Fruit fly (Drosophila melanogaster) whole organism, embryonic: ENCODE measurements around the gene CG2003.

ENCODE experiments used
- CG10321 ChIP-seq: fragments of 200-800 bp; sonication (Bioruptor generic); IDR thresholded peaks from 2 replicates; pipeline ENCODE4 v1.3.6; 2022; ENCODE audit warnings: missing biosample characterization, missing genetic modification characterization
- CG13123 ChIP-seq: fragments of 200-800 bp; sonication (Bioruptor generic); optimal IDR thresholded peaks from 2 replicates; lab custom pipeline; 2016; ENCODE audit warnings: missing biosample characterization, missing genetic modification characterization
- CG13287 ChIP-seq: fragments of 200-800 bp; sonication (Bioruptor generic); IDR thresholded peaks from 2 replicates; pipeline ENCODE4 v1.3.6; 2022; ENCODE audit warnings: missing biosample characterization, missing genetic modification characterization; ENCODE audit not compliant: partially characterized antibody
- CG14667 ChIP-seq: fragments of 200-800 bp; sonication (Bioruptor generic); IDR thresholded peaks from 2 replicates; pipeline ENCODE4 v1.3.6; 2022; ENCODE audit warnings: missing biosample characterization, missing genetic modification characterization
- CG17359 ChIP-seq: fragments of 200-800 bp; sonication (Bioruptor generic); optimal IDR thresholded peaks from 3 replicates; lab custom pipeline; 2018; ENCODE audit warnings: missing biosample characterization, mild to moderate bottlenecking, missing genetic modification characterization, moderate library complexity
- CG18599 ChIP-seq: fragments of 200-800 bp; sonication (Bioruptor generic); optimal IDR thresholded peaks from 3 replicates; lab custom pipeline; 2017; ENCODE audit warnings: missing biosample characterization, missing genetic modification characterization, mild to moderate bottlenecking, moderate library complexity, missing genetic modification reagents
- CG2199 ChIP-seq: fragments of 200-800 bp; sonication (Bioruptor generic); IDR thresholded peaks from 3 replicates; pipeline ENCODE4 v1.3.6; 2022; ENCODE audit warnings: missing biosample characterization, missing genetic modification characterization
- CG2202 ChIP-seq: fragments of 200-800 bp; sonication (Bioruptor generic); optimal IDR thresholded peaks from 2 replicates; lab custom pipeline; 2018; ENCODE audit warnings: missing biosample characterization, mild to moderate bottlenecking, missing genetic modification characterization
- CG2712 ChIP-seq: fragments of 200-800 bp; optimal IDR thresholded peaks from 3 replicates; lab custom pipeline; 2019; ENCODE audit warnings: missing biosample characterization, mild to moderate bottlenecking, missing genetic modification characterization, moderate library complexity
- CG33213 ChIP-seq: fragments of 200-800 bp; sonication (Bioruptor generic); optimal IDR thresholded peaks from 3 replicates; lab custom pipeline; 2016; ENCODE audit warnings: missing biosample characterization, missing genetic modification characterization
- CG4282 ChIP-seq: fragments of 200-800 bp; sonication (Bioruptor generic); optimal IDR thresholded peaks from 2 replicates; lab custom pipeline; 2016; ENCODE audit warnings: missing biosample characterization, missing genetic modification characterization
- CG6272 ChIP-seq: fragments of 200-800 bp; sonication (Bioruptor generic); IDR thresholded peaks from 2 replicates; pipeline ENCODE4 v1.3.6; 2022; ENCODE audit warnings: missing biosample characterization, missing genetic modification characterization
- CG7839 ChIP-seq: fragments of 200-800 bp; sonication (Bioruptor generic); optimal IDR thresholded peaks from 3 replicates; lab custom pipeline; 2018; ENCODE audit warnings: missing biosample characterization, mild to moderate bottlenecking, missing genetic modification characterization, moderate library complexity
- CG7987 ChIP-seq: fragments of 200-800 bp; sonication (Bioruptor generic); optimal IDR thresholded peaks from 2 replicates; lab custom pipeline; 2018; ENCODE audit warnings: missing biosample characterization, mild to moderate bottlenecking, missing genetic modification characterization, moderate library complexity
- CG8388 ChIP-seq: fragments of 200-800 bp; sonication (Bioruptor generic); optimal IDR thresholded peaks from 2 replicates; lab custom pipeline; 2019; ENCODE audit warnings: missing biosample characterization, mild to moderate bottlenecking, missing genetic modification characterization, moderate library complexity
- CG8944 ChIP-seq: fragments of 200-800 bp; sonication (Bioruptor generic); optimal IDR thresholded peaks from 3 replicates; lab custom pipeline; 2016; ENCODE audit warnings: missing biosample characterization, missing genetic modification characterization
- CG9437 ChIP-seq: fragments of 200-800 bp; sonication (Bioruptor generic); optimal IDR thresholded peaks from 2 replicates; lab custom pipeline; 2018; ENCODE audit warnings: missing biosample characterization, mild to moderate bottlenecking, missing genetic modification characterization
- CG9876 ChIP-seq: fragments of 200-800 bp; sonication (Bioruptor generic); optimal IDR thresholded peaks from 2 replicates; lab custom pipeline; 2016; ENCODE audit warnings: missing biosample characterization, missing genetic modification characterization
- CG9932 ChIP-seq: fragments of 200-800 bp; sonication (Bioruptor generic); IDR thresholded peaks from 2 replicates; pipeline ENCODE4 v1.3.6; 2022; ENCODE audit warnings: missing biosample characterization, missing genetic modification characterization
- Fer3 ChIP-seq: fragments of 200-800 bp; sonication (Bioruptor generic); optimal IDR thresholded peaks from 2 replicates; lab custom pipeline; 2018; ENCODE audit warnings: missing biosample characterization, mild to moderate bottlenecking, missing genetic modification characterization, moderate library complexity
- Gsc ChIP-seq: fragments of 200-800 bp; sonication (Bioruptor generic); IDR thresholded peaks from 2 replicates; pipeline ENCODE4 v1.3.6; 2022; ENCODE audit warnings: missing biosample characterization, missing genetic modification characterization
- HLH4C ChIP-seq: fragments of 200-800 bp; sonication (Bioruptor generic); IDR thresholded peaks from 3 replicates; pipeline ENCODE4 v1.3.6; 2022; ENCODE audit warnings: missing biosample characterization, missing genetic modification characterization; ENCODE audit not compliant: partially characterized antibody
- Hand ChIP-seq: fragments of 200-800 bp; sonication (Bioruptor generic); optimal IDR thresholded peaks from 2 replicates; lab custom pipeline; 2017; ENCODE audit warnings: mild to moderate bottlenecking, missing biosample characterization, missing genetic modification reagents, missing genetic modification characterization
- Mrtf ChIP-seq: fragments of 200-800 bp; sonication (Bioruptor generic); IDR thresholded peaks from 3 replicates; pipeline ENCODE4 v1.3.6; 2022; ENCODE audit warnings: missing biosample characterization, missing genetic modification characterization
- Pdp1 ChIP-seq, 2 experiments: fragments of 200-800 bp; sonication (Bioruptor generic); optimal IDR thresholded peaks; 3 replicates each; lab custom pipeline; 2016; ENCODE audit warnings: missing biosample characterization in 2 of 2, missing genetic modification characterization in 2 of 2, mild to moderate bottlenecking in 1 of 2, moderate library complexity in 1 of 2
- Rfx ChIP-seq: fragments of 200-800 bp; sonication (Bioruptor generic); IDR thresholded peaks from 2 replicates; pipeline ENCODE4 v1.3.6; 2022; ENCODE audit warnings: missing biosample characterization, missing genetic modification characterization
- Sox100B ChIP-seq: fragments of 200-800 bp; sonication (Bioruptor generic); optimal IDR thresholded peaks from 3 replicates; lab custom pipeline; 2018; ENCODE audit warnings: missing biosample characterization, mild to moderate bottlenecking, missing genetic modification characterization
- TFAM ChIP-seq: fragments of 200-800 bp; sonication (Bioruptor generic); optimal IDR thresholded peaks from 2 replicates; lab custom pipeline; 2017; ENCODE audit warnings: missing biosample characterization, missing genetic modification characterization, inconsistent platforms
- ash1 ChIP-seq: fragments of 200-800 bp; sonication (Bioruptor generic); optimal IDR thresholded peaks from 2 replicates; lab custom pipeline; 2018; ENCODE audit warnings: missing biosample characterization, mild to moderate bottlenecking, missing genetic modification characterization
- az2 ChIP-seq: fragments of 200-800 bp; sonication (Bioruptor generic); optimal IDR thresholded peaks from 3 replicates; lab custom pipeline; 2016; ENCODE audit warnings: missing biosample characterization, missing genetic modification characterization
- chm ChIP-seq: fragments of 200-800 bp; sonication (Bioruptor generic); IDR thresholded peaks from 2 replicates; pipeline ENCODE4 v1.3.6; 2022; ENCODE audit warnings: missing biosample characterization, missing genetic modification characterization
- crol ChIP-seq: fragments of 200-800 bp; sonication (Bioruptor generic); IDR thresholded peaks from 2 replicates; pipeline ENCODE4 v1.3.6; 2022; ENCODE audit warnings: missing biosample characterization, missing genetic modification characterization
- exex ChIP-seq: fragments of 200-800 bp; sonication (Bioruptor generic); optimal IDR thresholded peaks from 4 replicates; lab custom pipeline; 2018; ENCODE audit warnings: missing biosample characterization, mild to moderate bottlenecking, missing genetic modification characterization, moderate library complexity
- fd102C ChIP-seq: fragments of 200-800 bp; sonication (Bioruptor generic); optimal IDR thresholded peaks from 2 replicates; lab custom pipeline; 2018; ENCODE audit warnings: missing biosample characterization, mild to moderate bottlenecking, missing genetic modification characterization, moderate library complexity
- gem ChIP-seq: fragments of 200-800 bp; sonication (Bioruptor generic); optimal IDR thresholded peaks from 2 replicates; lab custom pipeline; 2019; ENCODE audit warnings: missing biosample characterization, mild to moderate bottlenecking, missing genetic modification characterization, moderate library complexity
- h ChIP-seq: fragments of >200 bp; optimal IDR thresholded peaks from 2 replicates; lab custom pipeline; 2017
- hbn ChIP-seq: fragments of 200-800 bp; sonication (Bioruptor generic); IDR thresholded peaks from 2 replicates; pipeline ENCODE4 v1.3.6; 2022; ENCODE audit warnings: missing biosample characterization, missing genetic modification characterization; ENCODE audit not compliant: partially characterized antibody
- ind ChIP-seq: fragments of 200-800 bp; sonication (Bioruptor generic); optimal IDR thresholded peaks from 3 replicates; lab custom pipeline; 2016; ENCODE audit warnings: missing biosample characterization, missing genetic modification characterization
- jigr1 ChIP-seq: fragments of 200-800 bp; sonication (Bioruptor generic); IDR thresholded peaks from 3 replicates; pipeline ENCODE4 v1.3.6; 2022; ENCODE audit warnings: missing biosample characterization, missing genetic modification characterization
- nom ChIP-seq: fragments of 200-800 bp; sonication (Bioruptor generic); optimal IDR thresholded peaks from 2 replicates; lab custom pipeline; 2017; ENCODE audit warnings: missing biosample characterization, missing genetic modification characterization, mild to moderate bottlenecking, moderate library complexity, missing genetic modification reagents
- pfk ChIP-seq: fragments of 200-800 bp; sonication (Bioruptor generic); optimal IDR thresholded peaks from 2 replicates; lab custom pipeline; 2018; ENCODE audit warnings: missing biosample characterization, mild to moderate bottlenecking, missing genetic modification characterization, moderate library complexity
- prd ChIP-seq, 3 experiments: fragments of >200 bp in 2 of 3; fragments of 200-800 bp in 1 of 3; sonication (Bioruptor generic) in 1 of 3; optimal IDR thresholded peaks in 2 of 3; IDR thresholded peaks in 1 of 3; 2 replicates in 2 of 3; 3 replicates in 1 of 3; pipeline versions ENCODE4 v1.3.6 to Lab custom; 2017 to 2022; ENCODE audit warnings: missing biosample characterization in 1 of 3, missing genetic modification characterization in 1 of 3
- sc ChIP-seq, 3 experiments: fragments of >200 bp in 2 of 3; fragments of 200-800 bp in 1 of 3; sonication (Bioruptor generic) in 1 of 3; optimal IDR thresholded peaks; 2 replicates in 2 of 3; 3 replicates in 1 of 3; lab custom pipeline; 2017; ENCODE audit warnings: mild to moderate bottlenecking in 1 of 3, missing biosample characterization in 1 of 3, missing genetic modification characterization in 1 of 3, missing genetic modification reagents in 1 of 3
- sens ChIP-seq: fragments of 200-800 bp; sonication (Bioruptor generic); peaks from one replicate; lab custom pipeline; 2016; ENCODE audit warnings: missing biosample characterization, missing genetic modification characterization
- seq ChIP-seq: fragments of 200-800 bp; sonication (Bioruptor generic); IDR thresholded peaks from 2 replicates; pipeline ENCODE4 v1.3.6; 2022; ENCODE audit warnings: missing biosample characterization, missing genetic modification characterization
- so ChIP-seq: fragments of 200-800 bp; sonication (Bioruptor generic); IDR thresholded peaks from 3 replicates; pipeline ENCODE4 v1.3.6; 2022; ENCODE audit warnings: missing biosample characterization, missing genetic modification characterization
- sob ChIP-seq: fragments of 200-800 bp; sonication (Bioruptor generic); IDR thresholded peaks from 2 replicates; pipeline ENCODE4 v1.3.6; 2022; ENCODE audit warnings: missing biosample characterization, missing genetic modification characterization
- wor ChIP-seq: fragments of 200-800 bp; sonication (Bioruptor generic); IDR thresholded peaks from 2 replicates; pipeline ENCODE4 v1.3.6; 2022; ENCODE audit warnings: missing biosample characterization, missing genetic modification characterization
- yki ChIP-seq: fragments of >200 bp; optimal IDR thresholded peaks from 3 replicates; lab custom pipeline; 2018

Gene CG2003

dm6 chr3R:31986775-31987349 lies 8.9 kb downstream of the CG2003 start (continued):
- no peak for TF ChIP-seq fd102C (GFP tag; lab: Kevin White, UChicago)
- TF ChIP-seq sens (GFP tag; lab: Kevin White, UChicago), result peak; percentile 23
- 0 out of 3 replicates have a peak, but pooled peaks have one; percentile 31 for TF ChIP-seq CG2199 (GFP tag; lab: Robert Waterston, UW)
- TF ChIP-seq ash1 (GFP tag; lab: Kevin White, UChicago), result no peak
- TF ChIP-seq CG13287 (GFP tag; lab: Robert Waterston, UW), result peak; percentile 30; the same call in 1 of the 2 replicates
- no peak for TF ChIP-seq Gsc
- TF ChIP-seq Pdp1 (GFP tag; optimal IDR thresholded peaks at IDR 0.05; lab: Kevin White, UChicago), result peak in 1 of 2 experiments; percentile 5
- TF ChIP-seq sc (optimal IDR thresholded peaks at IDR 0.05; lab: Kevin White, UChicago), result no peak
- TF ChIP-seq sc (GFP tag; optimal IDR thresholded peaks at IDR 0.05; lab: Kevin White, UChicago), result no peak
- TF ChIP-seq chm, result no peak
- 0 out of 2 replicates have a peak, but pooled peaks have one; percentile 10 for TF ChIP-seq Rfx (GFP tag; lab: Robert Waterston, UW)
- TF ChIP-seq CG8388, result peak; percentile 35
- TF ChIP-seq exex (tag; lab: Kevin White, UChicago), result peak; percentile 11
- TF ChIP-seq CG4282 (GFP tag; lab: Kevin White, UChicago), result no peak

dm6 chr3R:31991786-31992185 lies 13.9 kb downstream of the CG2003 start:
- no peak for TF ChIP-seq wor (GFP tag; lab: Robert Waterston, UW)
- no peak for TF ChIP-seq Sox100B (GFP tag; lab: Kevin White, UChicago)
- TF ChIP-seq CG7987, result no peak
- no peak for TF ChIP-seq so
- no peak for TF ChIP-seq CG9876 (GFP tag; lab: Kevin White, UChicago)
- no peak for TF ChIP-seq Hand (GFP tag; lab: Kevin White, UChicago)
- TF ChIP-seq hbn, result no peak
- no peak for TF ChIP-seq CG13123 (GFP tag; lab: Kevin White, UChicago)
- no peak for TF ChIP-seq sob
- peak; percentile 4 for TF ChIP-seq az2 (GFP tag; lab: Kevin White, UChicago)
- no peak for TF ChIP-seq TFAM
- TF ChIP-seq CG2202, result no peak
- no peak for TF ChIP-seq CG14667
- no peak for TF ChIP-seq ind (GFP tag; lab: Kevin White, UChicago)
- no peak for TF ChIP-seq CG6272 (GFP tag; lab: Robert Waterston, UW)
- no peak for TF ChIP-seq seq (GFP tag; lab: Robert Waterston, UW)
- TF ChIP-seq Fer3, result no peak
- TF ChIP-seq crol, result no peak
- TF ChIP-seq CG8944 (GFP tag; lab: Kevin White, UChicago), result no peak
- peak; percentile 36 for TF ChIP-seq CG2712 (tag; lab: Kevin White, UChicago)
- TF ChIP-seq CG18599 (GFP tag; lab: Kevin White, UChicago), result peak; percentile 1
- TF ChIP-seq CG9437 (GFP tag; lab: Kevin White, UChicago), result peak; percentile 15
- TF ChIP-seq yki (lab: Kevin White, UChicago), result no peak
- TF ChIP-seq CG10321 (GFP tag; lab: Robert Waterston, UW), result no peak
- no peak for TF ChIP-seq prd (optimal IDR thresholded peaks at IDR 0.05; lab: Kevin White, UChicago)
- 0 out of 3 replicates have a peak, but pooled peaks have one; percentile 19 for TF ChIP-seq prd (GFP tag; IDR thresholded peaks at IDR 0.05; lab: Robert Waterston, UW)
- TF ChIP-seq CG33213 (GFP tag; lab: Kevin White, UChicago), result no peak
- no peak for TF ChIP-seq CG9932 (GFP tag; lab: Robert Waterston, UW)
- TF ChIP-seq nom (GFP tag; lab: Kevin White, UChicago), result peak; percentile 30
- TF ChIP-seq CG17359 (tag; lab: Kevin White, UChicago), result peak; percentile 6
- no peak for TF ChIP-seq h
- no peak for TF ChIP-seq jigr1
- no peak for TF ChIP-seq HLH4C
- peak; percentile 37 for TF ChIP-seq gem (tag; lab: Kevin White, UChicago)
- no peak for TF ChIP-seq pfk (GFP tag; lab: Kevin White, UChicago)
- TF ChIP-seq Mrtf (GFP tag; lab: Robert Waterston, UW), result no peak
- no peak for TF ChIP-seq CG7839 (tag; lab: Kevin White, UChicago)
